Fruit fly (Drosophila melanogaster): Measurements from ENCODE around the gene p24-2.
"Not testable (repeated sequence)": the region's sequence is repeated elsewhere in the genome, so short reads cannot be mapped to it uniquely, and the experiment has no call there.

p24-2 gene

DNA sequence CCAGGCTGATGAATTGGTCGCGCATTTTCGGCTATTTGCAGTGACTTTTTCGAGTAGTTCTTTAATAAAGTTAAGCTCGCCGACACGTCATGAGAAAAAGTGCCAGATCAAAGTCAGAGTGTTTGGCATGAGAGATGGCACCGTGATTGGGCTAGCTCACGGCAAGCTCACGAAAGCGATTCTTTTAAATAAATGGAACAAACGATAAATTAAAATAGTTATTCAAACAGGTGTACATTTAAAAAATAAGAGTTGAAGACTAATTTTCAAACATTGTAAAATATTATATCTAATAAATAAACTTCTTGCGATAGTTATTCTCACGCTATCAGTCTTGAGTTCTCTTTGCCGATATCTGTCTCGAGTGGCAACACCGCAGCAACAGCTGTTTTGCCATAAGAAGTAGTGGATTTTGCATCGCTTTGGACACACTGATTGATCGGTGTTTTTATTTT lies at the start of gene p24-2, which contains the start of the genes Unc-115b and CG32939:
p24-2 (minus strand) TSS at position 120 of the 455 bp plus-strand sequence.
Unc-115b (minus strand) TSS at position 101 of the 455 bp plus-strand sequence.
CG32939 (plus strand) TSS at position 405 of the 455 bp plus-strand sequence.
- TF ChIP-seq h, Sin3A, psq (optimal IDR thresholded peaks at IDR 0.05): not testable (repeated sequence)

DNA sequence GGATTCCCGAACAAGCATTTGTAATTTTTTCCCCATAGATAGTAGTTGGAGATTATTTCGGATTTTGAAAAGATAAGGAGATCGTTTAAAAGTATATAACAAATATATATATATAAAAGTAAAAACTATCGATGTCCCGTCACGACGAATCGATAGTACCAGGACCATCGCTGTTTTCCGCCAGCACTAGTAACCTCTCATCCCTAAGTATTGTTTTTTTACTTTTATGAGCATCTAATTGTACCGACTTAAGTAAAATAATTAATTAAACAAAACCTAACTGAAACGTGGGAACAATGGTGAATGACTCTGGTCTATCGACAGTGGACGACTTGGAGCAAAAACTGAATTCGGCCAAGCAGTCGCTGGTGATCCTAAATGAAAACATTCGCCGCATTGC lies 48.1 kb upstream of the p24-2 start, which contains the start of gene Pnn:
Pnn (plus strand) TSS at position 187 of the 400 bp plus-strand sequence.
- TF ChIP-seq psq (optimal IDR thresholded peaks at IDR 0.05) = no peak
- TF ChIP-seq insv (optimal IDR thresholded peaks at IDR 0.05) = no peak
- no peak for TF ChIP-seq Myc (optimal IDR thresholded peaks at IDR 0.05)
- no peak for TF ChIP-seq ttk (optimal IDR thresholded peaks at IDR 0.05)
- no peak for TF ChIP-seq Sin3A (optimal IDR thresholded peaks at IDR 0.05)
- TF ChIP-seq h (optimal IDR thresholded peaks at IDR 0.05) = no peak

DNA sequence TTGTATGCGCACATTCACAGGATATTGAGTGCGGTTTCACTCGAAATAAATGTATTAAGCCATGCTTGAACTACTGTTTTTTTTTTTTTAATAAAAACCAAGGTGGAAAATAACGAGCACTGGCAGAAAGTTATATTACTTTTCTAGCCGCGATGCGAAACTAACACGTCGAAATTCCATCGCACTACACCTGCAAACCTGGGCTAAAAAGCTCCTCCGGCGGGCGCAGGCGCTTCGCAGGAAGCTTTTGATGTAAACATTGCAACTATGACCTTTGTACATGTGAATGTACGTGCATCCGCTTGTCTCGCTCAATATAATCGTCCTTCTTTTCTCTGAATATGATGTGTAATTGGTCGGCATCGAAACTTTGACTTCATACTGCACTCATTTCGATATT lies 47.2 kb upstream of the p24-2 start, which contains the start of gene side-VII:
side-VII (minus strand) TSS at position 187 of the 400 bp plus-strand sequence.
- no peak for TF ChIP-seq Myc (optimal IDR thresholded peaks at IDR 0.05)
- TF ChIP-seq ttk (optimal IDR thresholded peaks at IDR 0.05) = no peak
- TF ChIP-seq Sin3A (optimal IDR thresholded peaks at IDR 0.05) = no peak
- TF ChIP-seq psq (optimal IDR thresholded peaks at IDR 0.05) = no peak
- no peak for TF ChIP-seq h (optimal IDR thresholded peaks at IDR 0.05)
- TF ChIP-seq insv (optimal IDR thresholded peaks at IDR 0.05) = no peak

DNA sequence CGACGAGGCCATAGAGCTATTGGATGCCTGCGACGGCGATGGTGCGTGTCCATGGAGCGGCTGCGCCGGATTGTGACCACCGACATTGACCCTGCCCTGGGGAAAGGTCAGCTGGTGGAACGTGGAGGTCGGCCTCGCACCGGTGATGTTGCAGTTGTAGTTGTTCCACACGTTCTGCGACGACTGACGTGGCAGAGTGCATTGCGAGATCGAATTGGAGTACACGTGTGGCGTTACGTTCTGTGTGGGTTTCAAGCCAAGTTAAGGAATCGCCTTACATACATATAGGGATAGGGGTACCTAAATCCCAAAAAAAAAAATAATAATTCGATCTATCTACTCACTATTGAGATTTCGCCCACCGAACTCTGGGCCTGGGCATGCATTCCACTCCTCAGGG lies 42.6 kb upstream of the p24-2 start:
- TF ChIP-seq Myc (optimal IDR thresholded peaks at IDR 0.05) = no peak
- no peak for TF ChIP-seq Sin3A (optimal IDR thresholded peaks at IDR 0.05)
- TF ChIP-seq h (optimal IDR thresholded peaks at IDR 0.05) = no peak
- TF ChIP-seq psq (optimal IDR thresholded peaks at IDR 0.05) = no peak
- no peak for TF ChIP-seq ttk (optimal IDR thresholded peaks at IDR 0.05)
- TF ChIP-seq insv (optimal IDR thresholded peaks at IDR 0.05) = no peak

DNA sequence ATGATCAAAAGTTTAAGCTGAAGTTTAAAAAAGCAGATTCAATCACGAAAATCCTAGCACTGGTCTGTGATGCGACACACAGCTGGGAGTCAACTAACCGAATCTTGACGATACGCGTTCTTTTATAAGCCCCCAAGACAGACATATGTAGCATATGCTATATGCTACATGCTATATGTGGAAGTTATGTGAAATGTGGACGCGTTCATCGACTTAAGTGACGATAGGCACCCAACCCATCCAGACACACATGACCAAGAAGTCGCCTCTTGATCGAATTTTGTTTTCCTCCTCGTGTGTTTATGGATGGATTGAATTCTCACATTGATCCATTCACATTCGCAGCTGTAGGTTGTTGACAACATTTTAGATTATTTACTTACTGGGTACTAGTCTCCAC lies 40.6 kb upstream of the p24-2 start, which contains the start of gene alphaTub85E:
alphaTub85E (minus strand) TSS at position 101 of the 400 bp plus-strand sequence.
- TF ChIP-seq Myc (optimal IDR thresholded peaks at IDR 0.05) (no peak), psq (optimal IDR thresholded peaks at IDR 0.05) (no peak), h (optimal IDR thresholded peaks at IDR 0.05) (no peak), ttk (optimal IDR thresholded peaks at IDR 0.05) (no peak), Sin3A (optimal IDR thresholded peaks at IDR 0.05) (no peak), insv (optimal IDR thresholded peaks at IDR 0.05) (no peak)

DNA sequence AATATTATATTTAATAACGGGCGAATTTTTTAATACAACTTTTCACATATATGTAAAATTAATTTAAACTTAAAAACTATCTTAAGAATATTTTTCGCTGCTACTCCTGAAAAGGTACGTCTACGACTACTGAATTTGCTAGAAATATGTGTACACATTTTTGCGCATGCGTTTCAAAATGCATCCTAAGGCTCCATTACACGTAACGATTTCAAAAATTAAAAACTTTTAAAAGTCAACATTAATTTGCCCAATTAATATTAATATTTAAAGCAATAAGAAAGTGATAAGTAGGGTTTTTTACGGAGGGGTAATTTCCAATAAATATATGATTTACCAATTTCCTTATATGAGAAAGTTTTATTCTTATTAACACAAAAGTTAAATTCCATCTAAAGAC lies 38.2 kb upstream of the p24-2 start, which contains the start of gene FoxP:
FoxP (minus strand) TSS at position 89 of the 400 bp plus-strand sequence.
- TF ChIP-seq Sin3A (optimal IDR thresholded peaks at IDR 0.05) = no peak
- TF ChIP-seq h (optimal IDR thresholded peaks at IDR 0.05) = no peak
- no peak for TF ChIP-seq psq (optimal IDR thresholded peaks at IDR 0.05)
- no peak for TF ChIP-seq ttk (optimal IDR thresholded peaks at IDR 0.05)
- no peak for TF ChIP-seq insv (optimal IDR thresholded peaks at IDR 0.05)
- TF ChIP-seq Myc (optimal IDR thresholded peaks at IDR 0.05) = no peak

DNA sequence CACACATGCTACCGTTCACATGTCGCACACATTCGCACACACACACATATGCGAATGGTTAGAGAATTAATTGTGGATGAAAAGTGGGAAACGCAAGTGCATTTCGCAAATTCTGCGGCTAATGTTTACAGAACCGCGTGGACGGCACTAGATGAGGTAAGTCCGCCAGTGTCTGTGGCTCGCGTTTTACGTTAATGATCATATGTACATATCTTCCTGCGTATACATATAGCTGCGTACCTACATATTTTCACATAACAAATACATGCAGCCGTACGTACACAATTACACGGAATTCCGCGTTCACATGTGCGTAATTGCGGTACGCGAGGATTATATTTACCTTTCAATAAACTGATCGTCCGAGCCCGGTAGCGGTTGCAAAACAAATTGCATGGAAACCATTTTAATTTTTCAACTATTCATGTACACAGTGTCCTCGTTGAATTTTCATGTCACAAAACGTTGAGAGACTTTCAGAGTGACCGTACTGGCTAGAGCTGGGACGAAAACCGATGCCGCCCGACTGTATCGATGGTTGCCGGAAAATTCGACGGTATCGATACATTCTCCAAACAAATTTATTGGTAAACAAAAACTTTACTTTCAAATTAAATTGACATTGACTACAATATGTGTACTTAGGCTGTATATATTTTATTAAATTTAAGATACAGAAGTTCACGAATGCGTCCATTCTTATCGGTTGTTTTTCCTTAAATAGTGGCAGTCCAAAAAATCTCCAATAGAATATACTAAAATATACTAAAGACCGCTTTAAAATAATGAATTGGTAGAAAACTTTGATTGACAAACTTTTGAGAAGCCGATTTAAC lies 32.7 kb upstream of the p24-2 start, which contains the start of gene hyd:
hyd (minus strand) TSS at position 495 of the 836 bp plus-strand sequence.
- no peak for TF ChIP-seq h (optimal IDR thresholded peaks at IDR 0.05)
- TF ChIP-seq psq (optimal IDR thresholded peaks at IDR 0.05) = no peak
- TF ChIP-seq Myc (optimal IDR thresholded peaks at IDR 0.05) = no peak

DNA sequence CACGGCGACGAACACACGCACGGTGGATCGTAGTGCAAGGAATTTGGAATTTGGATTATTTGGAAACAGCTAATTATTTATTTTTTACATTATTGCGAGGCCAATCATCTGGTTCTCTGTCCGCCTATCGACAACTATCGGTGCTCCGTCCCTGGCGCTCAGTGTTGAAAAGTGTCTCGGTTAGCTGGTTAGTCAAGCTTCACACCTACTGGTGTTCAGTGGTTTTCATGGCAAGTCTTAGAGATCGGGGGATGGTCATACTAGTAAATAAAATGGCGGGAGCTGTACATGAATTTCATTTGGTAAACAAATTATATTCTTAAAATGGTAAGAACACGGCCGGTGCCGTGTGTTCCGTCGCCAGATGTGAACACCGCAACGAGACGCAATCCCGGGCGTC lies 18.3 kb upstream of the p24-2 start, which contains the start of the genes trbd and dmt:
trbd (minus strand) TSS at position 152 of the 400 bp plus-strand sequence.
dmt (plus strand) TSS at position 257 of the 400 bp plus-strand sequence.
- TF ChIP-seq h (optimal IDR thresholded peaks at IDR 0.05) (no peak), Sin3A (optimal IDR thresholded peaks at IDR 0.05) (no peak), ttk (optimal IDR thresholded peaks at IDR 0.05) (no peak), psq (optimal IDR thresholded peaks at IDR 0.05) (no peak)

DNA sequence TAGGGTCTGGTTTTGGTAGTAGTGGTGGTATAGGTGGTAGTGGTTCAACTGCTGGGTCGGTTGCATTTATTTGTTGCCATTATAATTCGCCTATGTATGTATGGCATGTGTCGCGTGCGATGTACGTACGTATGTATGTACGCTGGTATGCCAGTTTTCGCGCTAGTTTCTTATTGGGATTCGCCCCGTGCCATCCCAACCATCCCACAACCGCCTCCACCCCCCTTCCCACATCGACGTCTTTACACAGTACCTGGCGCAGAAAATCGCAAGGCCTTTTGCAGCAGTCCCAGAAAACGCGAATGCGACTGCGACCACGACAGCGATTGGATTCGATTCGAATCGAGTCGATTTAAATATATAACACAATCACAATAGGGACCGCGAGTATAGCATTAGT lies 17.6 kb upstream of the p24-2 start:
- no peak for TF ChIP-seq ttk (optimal IDR thresholded peaks at IDR 0.05)
- TF ChIP-seq Myc (optimal IDR thresholded peaks at IDR 0.05) = no peak
- no peak for TF ChIP-seq h (optimal IDR thresholded peaks at IDR 0.05)
- TF ChIP-seq psq (optimal IDR thresholded peaks at IDR 0.05) = no peak
- no peak for TF ChIP-seq Sin3A (optimal IDR thresholded peaks at IDR 0.05)
- no peak for TF ChIP-seq insv (optimal IDR thresholded peaks at IDR 0.05)

DNA sequence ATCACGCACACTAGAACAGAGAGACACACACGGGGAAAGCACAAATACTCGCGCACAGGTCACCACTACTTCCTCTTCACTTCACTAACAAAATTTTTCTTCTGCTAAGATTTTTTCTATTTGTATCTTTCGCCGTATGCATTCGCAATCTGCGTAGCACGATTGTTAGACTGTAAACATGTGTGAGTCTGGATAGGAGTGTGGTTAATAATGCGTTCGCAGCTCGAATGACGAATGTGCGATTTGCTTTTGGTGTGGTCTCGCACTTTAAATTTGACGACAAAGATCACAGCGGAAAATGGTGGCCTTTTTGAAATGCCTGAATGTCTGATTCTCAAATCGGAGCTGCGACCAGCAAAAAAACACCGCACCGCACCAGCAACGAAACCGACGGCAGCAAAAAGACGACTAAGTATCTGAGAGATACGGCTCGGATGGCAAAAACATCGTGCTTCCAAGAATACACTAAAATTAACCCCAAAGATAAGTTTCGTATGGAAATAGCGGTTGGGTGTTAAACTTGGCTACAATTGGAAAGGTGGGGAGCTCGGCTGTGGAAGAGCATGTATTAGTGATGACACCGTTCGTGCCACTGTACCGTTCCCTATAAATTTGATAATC lies 12.5 kb upstream of the p24-2 start, which contains the start of gene Unc-115a:
Unc-115a (minus strand) TSS at position 410 of the 621 bp plus-strand sequence.
- TF ChIP-seq h (optimal IDR thresholded peaks at IDR 0.05) (no peak), insv (optimal IDR thresholded peaks at IDR 0.05) (no peak), ttk (optimal IDR thresholded peaks at IDR 0.05) (no peak), psq (optimal IDR thresholded peaks at IDR 0.05) (no peak), Sin3A (optimal IDR thresholded peaks at IDR 0.05) (no peak), Myc (optimal IDR thresholded peaks at IDR 0.05) (no peak)

DNA sequence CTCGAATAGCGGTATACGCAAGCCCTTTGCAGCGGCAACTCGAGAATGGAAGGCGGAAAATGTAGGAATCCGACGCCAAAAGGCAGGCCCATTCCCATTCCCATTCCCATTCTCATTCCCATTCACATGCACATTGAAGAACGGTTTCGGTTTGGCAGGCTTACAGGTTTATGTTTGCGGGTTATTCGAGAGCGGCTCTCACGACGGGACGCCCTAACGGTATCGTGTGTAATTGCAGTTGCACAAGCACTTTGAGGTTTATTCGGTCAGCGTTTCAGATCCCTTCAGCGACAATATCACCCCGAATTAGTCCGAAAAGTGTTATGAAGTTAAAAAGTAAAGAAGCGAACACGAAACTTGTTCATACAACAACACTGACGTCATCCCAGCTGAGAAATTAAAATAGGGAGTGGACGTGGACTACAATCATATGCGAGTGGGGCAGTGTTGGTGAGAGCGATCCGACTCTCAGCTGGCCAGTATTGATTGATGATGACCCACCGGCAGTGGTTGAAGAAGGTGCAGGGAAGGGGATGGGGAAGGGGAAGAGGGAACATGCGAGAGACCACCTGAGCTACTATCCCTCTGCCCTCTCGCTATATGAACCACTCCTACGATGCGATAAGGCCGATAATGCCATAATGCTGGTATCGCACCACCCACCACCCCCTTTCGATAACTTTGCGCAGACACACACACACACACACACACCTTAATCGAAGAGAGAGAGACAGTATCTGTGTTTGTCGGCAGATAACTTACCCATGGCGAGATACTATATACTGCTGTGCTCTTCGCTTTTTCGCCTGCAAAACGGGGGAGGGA lies 11.8 kb upstream of the p24-2 start:
- TF ChIP-seq Sin3A (optimal IDR thresholded peaks at IDR 0.05) (no peak), insv (optimal IDR thresholded peaks at IDR 0.05) (no peak), ttk (optimal IDR thresholded peaks at IDR 0.05) (no peak), h (optimal IDR thresholded peaks at IDR 0.05) (no peak), psq (optimal IDR thresholded peaks at IDR 0.05) (no peak)
